Worm (Caenorhabditis elegans) whole organism, L4/young adult: Measurements from ENCODE around the gene npax-2.

ENCODE experiments used
- W03F9.2 ChIP-seq: fragments of 150-350 bp; optimal IDR thresholded peaks from 2 replicates; lab custom pipeline; 2014; ENCODE audit warnings: missing biosample characterization, missing genetic modification characterization
- dao-5 ChIP-seq: sonication (generic microtip); optimal IDR thresholded peaks from 2 replicates; lab custom pipeline; 2016; ENCODE audit warnings: missing genotype, missing genetic modification characterization, moderate library complexity, missing compliant biosample characterization
- him-1 ChIP-seq: sonication (generic microtip); optimal IDR thresholded peaks from 2 replicates; lab custom pipeline; 2016; ENCODE audit warnings: missing genotype, missing genetic modification reagents, missing genetic modification characterization, missing compliant biosample characterization

npax-2 gene

ce11 chrX:2150006-2150405 lies at the start of gene npax-2:
npax-2 (minus strand) TSS chrX:2150106.
- no peak for TF ChIP-seq him-1 (tag; lab: Kevin White, UChicago)
- TF ChIP-seq W03F9.2 (tag; lab: Kevin White, UChicago) = no peak
- TF ChIP-seq dao-5 (tag; lab: Kevin White, UChicago) = no peak

ce11 chrX:2199140-2199539 lies 49.2 kb upstream of the npax-2 start, which contains the start of gene T24C12.1:
T24C12.1 (plus strand) TSS chrX:2199440.
- no peak for TF ChIP-seq W03F9.2 (tag; lab: Kevin White, UChicago)
- no peak for TF ChIP-seq dao-5 (tag; lab: Kevin White, UChicago)
- no peak for TF ChIP-seq him-1 (tag; lab: Kevin White, UChicago)

DNA sequence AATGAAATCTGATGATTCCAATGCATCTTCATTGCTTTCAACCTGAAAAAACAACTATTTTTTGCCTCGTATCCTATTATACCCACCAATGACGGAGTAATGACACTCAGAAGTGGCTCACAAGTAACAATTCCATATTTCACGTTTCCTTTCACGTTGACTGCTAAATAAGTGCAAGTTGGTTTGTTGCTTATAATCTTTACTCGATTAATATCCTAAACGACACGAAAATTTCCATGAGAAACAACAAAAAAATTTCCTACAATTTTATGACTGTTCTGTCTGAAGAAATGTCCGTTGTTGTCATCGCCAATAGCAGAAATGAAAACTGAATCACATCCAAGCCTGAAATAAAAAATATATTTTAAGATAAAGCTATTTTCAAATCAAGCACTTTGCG lies 47.5 kb upstream of the npax-2 start:
- TF ChIP-seq dao-5 (tag; lab: Kevin White, UChicago) = no peak
- TF ChIP-seq him-1 (tag; lab: Kevin White, UChicago) = no peak
- no peak for TF ChIP-seq W03F9.2 (tag; lab: Kevin White, UChicago)

- no peak for TF ChIP-seq W03F9.2 (tag; lab: Kevin White, UChicago)
- TF ChIP-seq dao-5 (tag; lab: Kevin White, UChicago) = no peak
- no peak for TF ChIP-seq him-1 (tag; lab: Kevin White, UChicago)
Observed at ce11 chrX:2191925-2192554, 42.1 kb upstream of the npax-2 start, which contains the start of gene gap-1. gap-1 (plus strand) TSS chrX:2192504.

ce11 chrX:2190740-2191139 lies 40.8 kb upstream of the npax-2 start:
- TF ChIP-seq dao-5 (tag; lab: Kevin White, UChicago) (no peak), W03F9.2 (tag; lab: Kevin White, UChicago) (no peak), him-1 (tag; lab: Kevin White, UChicago) (no peak)

ce11 chrX:2188885-2189284 lies 39.0 kb upstream of the npax-2 start:
- no peak for TF ChIP-seq W03F9.2 (tag; lab: Kevin White, UChicago)
- TF ChIP-seq him-1 (tag; lab: Kevin White, UChicago) = no peak
- TF ChIP-seq dao-5 (tag; lab: Kevin White, UChicago) = no peak

- TF ChIP-seq W03F9.2 (tag; lab: Kevin White, UChicago) (no peak), dao-5 (tag; lab: Kevin White, UChicago) (no peak), him-1 (tag; lab: Kevin White, UChicago) (no peak)
Observed at ce11 chrX:2180588-2180987, 30.7 kb upstream of the npax-2 start, which contains the start of gene F48B9.1. F48B9.1 (plus strand) TSS chrX:2180888.

- TF ChIP-seq dao-5 (tag; lab: Kevin White, UChicago) = no peak
- TF ChIP-seq W03F9.2 (tag; lab: Kevin White, UChicago) = no peak
- no peak for TF ChIP-seq him-1 (tag; lab: Kevin White, UChicago)
Observed at ce11 chrX:2178410-2178944, 28.6 kb upstream of the npax-2 start.

ce11 chrX:2177731-2178326 lies 27.9 kb upstream of the npax-2 start:
- TF ChIP-seq W03F9.2 (tag; lab: Kevin White, UChicago) = no peak
- no peak for TF ChIP-seq him-1 (tag; lab: Kevin White, UChicago)
- no peak for TF ChIP-seq dao-5 (tag; lab: Kevin White, UChicago)

- TF ChIP-seq him-1 (tag; lab: Kevin White, UChicago) = no peak
- no peak for TF ChIP-seq dao-5 (tag; lab: Kevin White, UChicago)
- TF ChIP-seq W03F9.2 (tag; lab: Kevin White, UChicago) = no peak
Observed at ce11 chrX:2176361-2176880, 26.5 kb upstream of the npax-2 start, which contains the start of gene F48B9.8. F48B9.8 (minus strand) TSS chrX:2176411.

- TF ChIP-seq him-1 (tag; lab: Kevin White, UChicago) = no peak
- no peak for TF ChIP-seq W03F9.2 (tag; lab: Kevin White, UChicago)
- no peak for TF ChIP-seq dao-5 (tag; lab: Kevin White, UChicago)
Observed at ce11 chrX:2164751-2165150, 14.8 kb upstream of the npax-2 start, which contains the start of gene F48B9.3. F48B9.3 (plus strand) TSS chrX:2165051.

- TF ChIP-seq W03F9.2 (tag; lab: Kevin White, UChicago) = no peak
Observed at ce11 chrX:2163084-2163483, 13.2 kb upstream of the npax-2 start, which contains the start of gene pdf-2. pdf-2 (plus strand) TSS chrX:2163384.

- TF ChIP-seq him-1 (tag; lab: Kevin White, UChicago) (no peak), dao-5 (tag; lab: Kevin White, UChicago) (no peak), W03F9.2 (tag; lab: Kevin White, UChicago) (no peak)
Observed at ce11 chrX:2157855-2158254, 7.9 kb upstream of the npax-2 start.
